Worm (Caenorhabditis elegans) whole organism, L2 larva: ENCODE measurements around the gene egl-19.
"Not testable (repeated sequence)": the region's sequence is repeated elsewhere in the genome, so short reads cannot be mapped to it uniquely, and the experiment has no call there.

ENCODE experiments used
- C34F6.9 ChIP-seq: fragments of 150-350 bp; optimal IDR thresholded peaks from 2 replicates; lab custom pipeline; 2014; ENCODE audit warnings: missing biosample characterization, missing genetic modification characterization
- F13H6.1 ChIP-seq: sonication (generic microtip); optimal IDR thresholded peaks from 2 replicates; lab custom pipeline; 2016; ENCODE audit warnings: missing genetic modification characterization, missing compliant biosample characterization
- R02D3.7 ChIP-seq: fragments of 150-350 bp; optimal IDR thresholded peaks from 2 replicates; lab custom pipeline; 2014; ENCODE audit warnings: missing biosample characterization, missing genetic modification characterization
- ZK546.5 ChIP-seq: sonication (generic microtip); optimal IDR thresholded peaks from 2 replicates; lab custom pipeline; 2017; ENCODE audit warnings: missing biosample characterization, missing genetic modification characterization
- alr-1 ChIP-seq: fragments of 150-350 bp; optimal IDR thresholded peaks from 2 replicates; lab custom pipeline; 2014; ENCODE audit warnings: missing biosample characterization, missing genetic modification characterization
- aly-2 ChIP-seq: fragments of 150-350 bp; optimal IDR thresholded peaks from 2 replicates; lab custom pipeline; 2014; ENCODE audit warnings: missing biosample characterization, missing genetic modification characterization
- ama-1 ChIP-seq: fragments of 150-350 bp; optimal IDR thresholded peaks from 2 replicates; lab custom pipeline; 2018; ENCODE audit warnings: inconsistent platforms
- ceh-16 ChIP-seq: fragments of 150-350 bp; optimal IDR thresholded peaks from 2 replicates; lab custom pipeline; 2014; ENCODE audit warnings: missing biosample characterization, missing genetic modification characterization
- ceh-82 ChIP-seq: fragments of 150-350 bp; optimal IDR thresholded peaks from 2 replicates; lab custom pipeline; 2014; ENCODE audit warnings: missing biosample characterization, missing genetic modification characterization
- crh-2 ChIP-seq: sonication (generic microtip); optimal IDR thresholded peaks from 2 replicates; lab custom pipeline; 2017; ENCODE audit warnings: missing biosample characterization, missing genetic modification characterization
- dmd-4 ChIP-seq: sonication (generic microtip); optimal IDR thresholded peaks from 2 replicates; lab custom pipeline; 2017; ENCODE audit warnings: missing biosample characterization, missing genetic modification characterization
- egl-27 ChIP-seq: sonication (generic microtip); optimal IDR thresholded peaks from 3 replicates; lab custom pipeline; 2017; ENCODE audit warnings: missing biosample characterization, missing genetic modification reagents, missing genetic modification characterization
- elt-3 ChIP-seq: sonication (generic microtip); optimal IDR thresholded peaks from 2 replicates; lab custom pipeline; 2017; ENCODE audit warnings: missing biosample characterization, missing genetic modification characterization
- fos-1 ChIP-seq: fragments of 150-350 bp; optimal IDR thresholded peaks from 2 replicates; lab custom pipeline; 2014; ENCODE audit warnings: missing biosample characterization, missing genetic modification characterization
- gmeb-1 ChIP-seq: fragments of 150-350 bp; optimal IDR thresholded peaks from 2 replicates; lab custom pipeline; 2014; ENCODE audit warnings: missing biosample characterization, missing genetic modification characterization
- lin-13 ChIP-seq: fragments of 150-350 bp; optimal IDR thresholded peaks from 2 replicates; lab custom pipeline; 2014; ENCODE audit warnings: missing biosample characterization, missing genetic modification reagents, missing genetic modification characterization
- lsy-2 ChIP-seq, 2 experiments: fragments of 150-350 bp in 1 of 2; sonication (generic microtip) in 1 of 2; optimal IDR thresholded peaks; 2 replicates each; lab custom pipeline; 2014 to 2017; ENCODE audit warnings: missing biosample characterization in 2 of 2, missing genetic modification characterization in 2 of 2
- mab-5 ChIP-seq: fragments of 150-350 bp; optimal IDR thresholded peaks from 2 replicates; lab custom pipeline; 2014; ENCODE audit warnings: missing biosample characterization, missing genetic modification characterization
- mbf-1 ChIP-seq: sonication (generic microtip); optimal IDR thresholded peaks from 2 replicates; lab custom pipeline; 2017; ENCODE audit warnings: missing biosample characterization, missing genetic modification characterization
- mdl-1 ChIP-seq, 2 experiments: fragments of 150-350 bp in 1 of 2; sonication (generic microtip) in 1 of 2; optimal IDR thresholded peaks; 2 replicates each; lab custom pipeline; 2017; ENCODE audit warnings: missing biosample characterization in 2 of 2, missing genetic modification characterization in 2 of 2
- nhr-10 ChIP-seq: sonication (generic microtip); optimal IDR thresholded peaks from 2 replicates; lab custom pipeline; 2017; ENCODE audit warnings: missing biosample characterization, missing genetic modification characterization
- nhr-11 ChIP-seq: fragments of 150-350 bp; optimal IDR thresholded peaks from 2 replicates; lab custom pipeline; 2014; ENCODE audit warnings: missing biosample characterization, missing genetic modification characterization
- nhr-12 ChIP-seq: fragments of 150-350 bp; optimal IDR thresholded peaks from 2 replicates; lab custom pipeline; 2014; ENCODE audit warnings: missing biosample characterization, missing genetic modification characterization
- nhr-129 ChIP-seq: fragments of 150-350 bp; optimal IDR thresholded peaks from 2 replicates; lab custom pipeline; 2014; ENCODE audit warnings: missing biosample characterization, missing genetic modification characterization
- nhr-23 ChIP-seq: fragments of 150-350 bp; optimal IDR thresholded peaks from 2 replicates; lab custom pipeline; 2014; ENCODE audit warnings: missing biosample characterization, missing genetic modification reagents, missing genetic modification characterization
- nhr-237 ChIP-seq: fragments of 150-350 bp; optimal IDR thresholded peaks from 2 replicates; lab custom pipeline; 2014; ENCODE audit warnings: missing biosample characterization, missing genetic modification characterization
- nhr-25 ChIP-seq: fragments of 150-350 bp; sonication (generic microtip); optimal IDR thresholded peaks from 3 replicates; lab custom pipeline; 2014; ENCODE audit warnings: missing biosample characterization, missing genetic modification characterization
- peb-1 ChIP-seq: fragments of 150-350 bp; optimal IDR thresholded peaks from 2 replicates; lab custom pipeline; 2014; ENCODE audit warnings: missing biosample characterization, missing genetic modification characterization
- sem-4 ChIP-seq: fragments of 150-350 bp; optimal IDR thresholded peaks from 2 replicates; lab custom pipeline; 2014; ENCODE audit warnings: missing biosample characterization, missing genetic modification reagents, missing genetic modification characterization
- skn-1 ChIP-seq: sonication (generic microtip); optimal IDR thresholded peaks from 2 replicates; lab custom pipeline; 2017; ENCODE audit warnings: missing biosample characterization, missing genetic modification characterization
- sma-9 ChIP-seq, 2 experiments: fragments of 150-350 bp in 1 of 2; sonication (generic microtip) in 1 of 2; optimal IDR thresholded peaks; 2 replicates each; lab custom pipeline; 2014 to 2016; ENCODE audit warnings: missing genetic modification characterization in 2 of 2, mild to moderate bottlenecking in 1 of 2, missing biosample characterization in 1 of 2, missing compliant biosample characterization in 1 of 2, missing genetic modification reagents in 1 of 2, moderate library complexity in 1 of 2
- snpc-4 ChIP-seq: fragments of 150-350 bp; optimal IDR thresholded peaks from 2 replicates; lab custom pipeline; 2014; ENCODE audit warnings: missing biosample characterization, missing genetic modification characterization
- unc-55 ChIP-seq: fragments of 150-350 bp; sonication (generic microtip); optimal IDR thresholded peaks from 3 replicates; lab custom pipeline; 2014; ENCODE audit warnings: missing biosample characterization, missing genetic modification reagents, missing genetic modification characterization
- unc-62 ChIP-seq: fragments of 150-350 bp; optimal IDR thresholded peaks from 2 replicates; lab custom pipeline; 2014; ENCODE audit warnings: missing biosample characterization, missing genetic modification reagents, missing genetic modification characterization
- zag-1 ChIP-seq: fragments of 150-350 bp; optimal IDR thresholded peaks from 2 replicates; lab custom pipeline; 2014; ENCODE audit warnings: missing biosample characterization, missing genetic modification characterization
- ztf-1 ChIP-seq: fragments of 200-800 bp; sonication (Bioruptor generic); conservative IDR thresholded peaks from 2 replicates; pipeline ENCODE4 v1.3.6; 2022; ENCODE audit warnings: missing genetic modification characterization, missing compliant biosample characterization
- ztf-11 ChIP-seq: sonication (generic microtip); optimal IDR thresholded peaks from 2 replicates; lab custom pipeline; 2017; ENCODE audit warnings: missing biosample characterization, missing genetic modification characterization
- ztf-4 ChIP-seq: fragments of 150-350 bp; optimal IDR thresholded peaks from 2 replicates; lab custom pipeline; 2014; ENCODE audit warnings: missing biosample characterization, missing genetic modification characterization

egl-19 gene

ce11 chrIV:7404934-7405632 lies at the start of gene egl-19, which contains the start of gene C48A7.16:
Gene egl-19 (plus strand): TSS chrIV:7405582.
Gene C48A7.16 (plus strand): TSS chrIV:7405477.
- no peak for TF ChIP-seq lsy-2 (tag; optimal IDR thresholded peaks at IDR 0.05; lab: Kevin White, UChicago)
- TF ChIP-seq alr-1 (tag; lab: Kevin White, UChicago), result no peak

- not testable (repeated sequence) for TF ChIP-seq aly-2; alr-1 (tag; lab: Kevin White, UChicago); snpc-4 (tag; lab: Kevin White, UChicago)
Measured at ce11 chrIV:7365011-7365410, 40.4 kb upstream of the egl-19 start, which contains the start of gene Y40C5A.4. Gene Y40C5A.4 (minus strand): TSS chrIV:7365111.

DNA sequence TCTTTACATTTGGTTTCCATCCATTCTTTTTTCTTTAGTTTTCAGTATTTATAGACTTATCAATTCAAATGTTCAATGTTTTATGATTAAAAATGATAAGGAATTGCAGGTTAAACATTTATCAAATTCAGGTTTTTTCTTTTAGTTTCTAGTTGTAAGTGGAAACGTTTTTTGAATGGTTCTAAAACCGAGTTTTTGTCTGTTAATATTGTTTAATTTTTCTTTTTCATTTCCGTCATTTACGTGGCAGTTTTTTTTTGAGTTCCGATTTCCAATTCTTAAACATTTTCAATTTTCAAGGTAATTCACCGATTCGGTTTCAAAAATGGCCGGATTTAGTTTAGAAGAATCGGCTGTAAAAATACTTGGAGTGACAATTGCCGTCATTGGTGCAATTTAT lies 30.5 kb upstream of the egl-19 start, which contains the start of gene T12B3.3:
Gene T12B3.3, plus strand, starts transcription at position 301 of the 400 bp plus-strand sequence.
- not testable (repeated sequence) for TF ChIP-seq nhr-129, alr-1, egl-27 (tag; lab: Kevin White, UChicago)

DNA sequence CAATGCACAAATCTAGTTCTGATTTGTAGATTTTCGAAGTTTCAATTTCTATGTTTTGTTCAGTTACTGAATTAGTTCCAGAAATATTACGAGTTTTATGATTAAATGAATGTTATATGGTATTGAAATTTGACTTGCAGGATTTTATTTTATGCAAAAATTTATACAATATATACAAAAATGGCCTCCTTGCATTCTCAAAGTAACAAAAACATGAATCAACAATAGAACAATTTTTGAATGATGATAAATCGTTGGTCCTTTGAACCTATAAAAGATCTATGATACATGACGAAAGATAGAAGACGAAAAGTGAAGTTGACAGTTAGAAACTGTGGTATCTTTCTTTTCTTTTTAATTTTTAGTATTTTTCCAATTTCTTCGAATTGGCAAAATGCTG lies 28.9 kb upstream of the egl-19 start, which contains the start of gene T12B3.2:
Gene T12B3.2, plus strand, starts transcription at position 301 of the 400 bp plus-strand sequence.
- TF ChIP-seq fos-1 (tag; lab: Kevin White, UChicago) (no peak), nhr-25 (no peak), egl-27 (tag; lab: Kevin White, UChicago) (no peak), alr-1 (tag; lab: Kevin White, UChicago) (no peak), mbf-1 (tag; lab: Kevin White, UChicago) (no peak), nhr-237 (tag; lab: Kevin White, UChicago) (no peak)
- TF ChIP-seq, all 48 proteins: peak for 0

ce11 chrIV:7381754-7382153 lies 23.6 kb upstream of the egl-19 start, which contains the start of gene ptp-8:
Gene ptp-8 (plus strand): TSS chrIV:7382054.
- TF ChIP-seq lsy-2 (tag; optimal IDR thresholded peaks at IDR 0.05; lab: Kevin White, UChicago), result no peak
- no peak for TF ChIP-seq unc-55 (GFP tag; lab: Kevin White, UChicago)

DNA sequence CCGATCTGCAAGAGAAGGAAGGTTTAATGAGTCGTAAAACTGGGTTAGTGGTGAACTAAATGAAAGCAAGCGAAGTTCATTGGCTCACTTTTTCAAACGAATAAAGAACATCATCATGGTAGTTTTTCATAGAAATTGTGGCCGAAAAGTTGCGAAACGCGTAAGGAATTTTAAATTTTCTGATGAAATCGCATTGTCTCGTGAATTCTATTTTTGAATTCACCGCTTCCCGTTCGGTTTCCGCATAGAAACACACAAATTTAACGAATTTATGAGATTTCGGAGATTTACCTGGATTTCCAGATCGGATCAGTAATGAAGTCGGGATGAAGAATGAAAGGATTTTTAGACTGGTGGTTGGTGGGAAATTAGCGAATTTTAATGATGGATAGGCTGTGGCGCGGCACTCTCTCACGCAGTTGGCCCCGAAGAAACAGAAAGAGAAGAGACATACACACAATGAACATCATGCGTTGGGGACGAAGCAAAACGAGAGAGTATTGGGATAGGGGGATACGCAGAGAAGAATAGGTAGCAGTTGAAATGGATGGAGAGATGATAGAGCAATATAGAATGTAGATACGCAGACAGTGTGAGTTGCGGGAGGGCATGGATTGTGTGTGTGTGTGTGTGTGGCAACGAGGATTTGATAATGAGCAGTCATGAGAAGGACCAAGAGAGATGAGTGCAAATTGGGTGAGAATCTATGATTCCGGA lies 18.4 kb upstream of the egl-19 start:
- peak; percentile 82 for TF ChIP-seq F13H6.1 (tag; lab: Kevin White, UChicago)
- no peak for TF ChIP-seq alr-1 (tag; lab: Kevin White, UChicago)
- TF ChIP-seq nhr-12 (tag; lab: Kevin White, UChicago), result no peak
- TF ChIP-seq unc-55 (GFP tag; lab: Kevin White, UChicago), result peak; percentile 33
- no peak for TF ChIP-seq aly-2
- TF ChIP-seq ama-1 (lab: Kevin White, UChicago), result no peak
- TF ChIP-seq crh-2 (tag; lab: Kevin White, UChicago), result peak; percentile 19
- TF ChIP-seq ceh-82 (tag; lab: Kevin White, UChicago), result no peak
- TF ChIP-seq nhr-23 (tag; lab: Kevin White, UChicago), result no peak
- no peak for TF ChIP-seq ceh-16 (tag; lab: Kevin White, UChicago)
- TF ChIP-seq unc-62 (GFP tag; lab: Kevin White, UChicago), result no peak
- TF ChIP-seq nhr-237 (tag; lab: Kevin White, UChicago), result no peak
- no peak for TF ChIP-seq elt-3 (tag; lab: Kevin White, UChicago)
- TF ChIP-seq nhr-25, result peak; percentile 10
- TF ChIP-seq nhr-10 (tag; lab: Kevin White, UChicago), result no peak
- TF ChIP-seq nhr-11 (tag; lab: Kevin White, UChicago), result no peak
- peak; percentile 53 for TF ChIP-seq egl-27 (tag; lab: Kevin White, UChicago)
- peak; percentile 78 for TF ChIP-seq sma-9 (GFP tag; optimal IDR thresholded peaks at IDR 0.05; lab: Kevin White, UChicago)
- no peak for TF ChIP-seq sma-9 (tag; optimal IDR thresholded peaks at IDR 0.05; lab: Kevin White, UChicago)
- TF ChIP-seq mab-5 (tag; lab: Kevin White, UChicago), result peak; percentile 57
- no peak for TF ChIP-seq peb-1 (tag; lab: Kevin White, UChicago)
- peak; percentile 51 for TF ChIP-seq fos-1 (tag; lab: Kevin White, UChicago)
- no peak for TF ChIP-seq ztf-1 (GFP tag; lab: Robert Waterston, UW)
- peak; percentile 77 for TF ChIP-seq C34F6.9 (tag; lab: Kevin White, UChicago)
- peak in 1 of 2 experiments; percentile 35 for TF ChIP-seq mdl-1 (tag; optimal IDR thresholded peaks at IDR 0.05; lab: Kevin White, UChicago)
- no peak for TF ChIP-seq R02D3.7 (tag; lab: Kevin White, UChicago)
- peak; percentile 9 for TF ChIP-seq ztf-4 (tag; lab: Kevin White, UChicago)
- peak; percentile 57 for TF ChIP-seq sem-4 (tag; lab: Kevin White, UChicago)
- TF ChIP-seq gmeb-1, result no peak
- no peak for TF ChIP-seq skn-1 (tag; lab: Kevin White, UChicago)
- TF ChIP-seq dmd-4 (tag; lab: Kevin White, UChicago), result no peak
- peak; percentile 43 for TF ChIP-seq zag-1 (tag; lab: Kevin White, UChicago)
- no peak for TF ChIP-seq lin-13
- TF ChIP-seq ZK546.5, result no peak
- TF ChIP-seq mbf-1 (tag; lab: Kevin White, UChicago), result no peak
- TF ChIP-seq ztf-11 (tag; lab: Kevin White, UChicago), result no peak
